Worm (Caenorhabditis elegans) whole organism, L2 larva: ENCODE data around the gene F12F6.1.

ENCODE experiments used
- C34F6.9 ChIP-seq: fragments of 150-350 bp; optimal IDR thresholded peaks from 2 replicates; lab custom pipeline; 2014; ENCODE audit warnings: missing biosample characterization, missing genetic modification characterization
- F13H6.1 ChIP-seq: sonication (generic microtip); optimal IDR thresholded peaks from 2 replicates; lab custom pipeline; 2016; ENCODE audit warnings: missing genetic modification characterization, missing compliant biosample characterization
- R02D3.7 ChIP-seq: fragments of 150-350 bp; optimal IDR thresholded peaks from 2 replicates; lab custom pipeline; 2014; ENCODE audit warnings: missing biosample characterization, missing genetic modification characterization
- Y55F3AM.14 ChIP-seq: fragments of 200-800 bp; sonication (Bioruptor generic); optimal IDR thresholded peaks from 2 replicates; lab custom pipeline; 2018; ENCODE audit warnings: mild to moderate bottlenecking, missing genetic modification characterization, missing compliant biosample characterization
- ZK546.5 ChIP-seq: sonication (generic microtip); optimal IDR thresholded peaks from 2 replicates; lab custom pipeline; 2017; ENCODE audit warnings: missing biosample characterization, missing genetic modification characterization
- alr-1 ChIP-seq: fragments of 150-350 bp; optimal IDR thresholded peaks from 2 replicates; lab custom pipeline; 2014; ENCODE audit warnings: missing biosample characterization, missing genetic modification characterization
- aly-2 ChIP-seq: fragments of 150-350 bp; optimal IDR thresholded peaks from 2 replicates; lab custom pipeline; 2014; ENCODE audit warnings: missing biosample characterization, missing genetic modification characterization
- ama-1 ChIP-seq: fragments of 150-350 bp; optimal IDR thresholded peaks from 2 replicates; lab custom pipeline; 2018; ENCODE audit warnings: inconsistent platforms
- blmp-1 ChIP-seq: sonication (generic microtip); optimal IDR thresholded peaks from 2 replicates; lab custom pipeline; 2017; ENCODE audit warnings: missing genetic modification characterization, mild to moderate bottlenecking, missing compliant biosample characterization, antibody characterized with exemption, moderate library complexity; ENCODE audit not compliant: insufficient read depth
- ceh-16 ChIP-seq: fragments of 150-350 bp; optimal IDR thresholded peaks from 2 replicates; lab custom pipeline; 2014; ENCODE audit warnings: missing biosample characterization, missing genetic modification characterization
- ceh-82 ChIP-seq: fragments of 150-350 bp; optimal IDR thresholded peaks from 2 replicates; lab custom pipeline; 2014; ENCODE audit warnings: missing biosample characterization, missing genetic modification characterization
- crh-2 ChIP-seq: sonication (generic microtip); optimal IDR thresholded peaks from 2 replicates; lab custom pipeline; 2017; ENCODE audit warnings: missing biosample characterization, missing genetic modification characterization
- dmd-4 ChIP-seq: sonication (generic microtip); optimal IDR thresholded peaks from 2 replicates; lab custom pipeline; 2017; ENCODE audit warnings: missing biosample characterization, missing genetic modification characterization
- elt-1 ChIP-seq: fragments of 150-350 bp; optimal IDR thresholded peaks from 2 replicates; lab custom pipeline; 2014; ENCODE audit warnings: missing biosample characterization, missing genetic modification characterization
- elt-3 ChIP-seq: sonication (generic microtip); optimal IDR thresholded peaks from 2 replicates; lab custom pipeline; 2017; ENCODE audit warnings: missing biosample characterization, missing genetic modification characterization
- fos-1 ChIP-seq: fragments of 150-350 bp; optimal IDR thresholded peaks from 2 replicates; lab custom pipeline; 2014; ENCODE audit warnings: missing biosample characterization, missing genetic modification characterization
- gmeb-1 ChIP-seq: fragments of 150-350 bp; optimal IDR thresholded peaks from 2 replicates; lab custom pipeline; 2014; ENCODE audit warnings: missing biosample characterization, missing genetic modification characterization
- lin-11 ChIP-seq: fragments of 150-350 bp; sonication (generic microtip); optimal IDR thresholded peaks from 2 replicates; lab custom pipeline; 2014; ENCODE audit warnings: missing biosample characterization, missing genetic modification characterization, inconsistent platforms, mixed read lengths
- lin-13 ChIP-seq: fragments of 150-350 bp; optimal IDR thresholded peaks from 2 replicates; lab custom pipeline; 2014; ENCODE audit warnings: missing biosample characterization, missing genetic modification reagents, missing genetic modification characterization
- lsy-2 ChIP-seq, 2 experiments: fragments of 150-350 bp in 1 of 2; sonication (generic microtip) in 1 of 2; optimal IDR thresholded peaks; 2 replicates each; lab custom pipeline; 2014 to 2017; ENCODE audit warnings: missing biosample characterization in 2 of 2, missing genetic modification characterization in 2 of 2
- mbf-1 ChIP-seq: sonication (generic microtip); optimal IDR thresholded peaks from 2 replicates; lab custom pipeline; 2017; ENCODE audit warnings: missing biosample characterization, missing genetic modification characterization
- mdl-1 ChIP-seq, 2 experiments: fragments of 150-350 bp in 1 of 2; sonication (generic microtip) in 1 of 2; optimal IDR thresholded peaks; 2 replicates each; lab custom pipeline; 2017; ENCODE audit warnings: missing biosample characterization in 2 of 2, missing genetic modification characterization in 2 of 2
- nhr-10 ChIP-seq: sonication (generic microtip); optimal IDR thresholded peaks from 2 replicates; lab custom pipeline; 2017; ENCODE audit warnings: missing biosample characterization, missing genetic modification characterization
- nhr-12 ChIP-seq: fragments of 150-350 bp; optimal IDR thresholded peaks from 2 replicates; lab custom pipeline; 2014; ENCODE audit warnings: missing biosample characterization, missing genetic modification characterization
- nhr-129 ChIP-seq: fragments of 150-350 bp; optimal IDR thresholded peaks from 2 replicates; lab custom pipeline; 2014; ENCODE audit warnings: missing biosample characterization, missing genetic modification characterization
- nhr-21 ChIP-seq: fragments of 150-350 bp; optimal IDR thresholded peaks from 2 replicates; lab custom pipeline; 2014; ENCODE audit warnings: missing biosample characterization, missing genetic modification characterization
- nhr-23 ChIP-seq: fragments of 150-350 bp; optimal IDR thresholded peaks from 2 replicates; lab custom pipeline; 2014; ENCODE audit warnings: missing biosample characterization, missing genetic modification reagents, missing genetic modification characterization
- nhr-237 ChIP-seq: fragments of 150-350 bp; optimal IDR thresholded peaks from 2 replicates; lab custom pipeline; 2014; ENCODE audit warnings: missing biosample characterization, missing genetic modification characterization
- nhr-25 ChIP-seq: fragments of 150-350 bp; sonication (generic microtip); optimal IDR thresholded peaks from 3 replicates; lab custom pipeline; 2014; ENCODE audit warnings: missing biosample characterization, missing genetic modification characterization
- nhr-6 ChIP-seq: fragments of 150-350 bp; optimal IDR thresholded peaks from 2 replicates; lab custom pipeline; 2014; ENCODE audit warnings: missing biosample characterization, missing genetic modification characterization
- peb-1 ChIP-seq: fragments of 150-350 bp; optimal IDR thresholded peaks from 2 replicates; lab custom pipeline; 2014; ENCODE audit warnings: missing biosample characterization, missing genetic modification characterization
- sem-4 ChIP-seq: fragments of 150-350 bp; optimal IDR thresholded peaks from 2 replicates; lab custom pipeline; 2014; ENCODE audit warnings: missing biosample characterization, missing genetic modification reagents, missing genetic modification characterization
- skn-1 ChIP-seq: sonication (generic microtip); optimal IDR thresholded peaks from 2 replicates; lab custom pipeline; 2017; ENCODE audit warnings: missing biosample characterization, missing genetic modification characterization
- sma-3 ChIP-seq: sonication (generic microtip); optimal IDR thresholded peaks from 2 replicates; lab custom pipeline; 2016; ENCODE audit warnings: missing genetic modification reagents, missing genetic modification characterization, missing compliant biosample characterization
- sma-9 ChIP-seq, 2 experiments: fragments of 150-350 bp in 1 of 2; sonication (generic microtip) in 1 of 2; optimal IDR thresholded peaks; 2 replicates each; lab custom pipeline; 2014 to 2016; ENCODE audit warnings: missing genetic modification characterization in 2 of 2, mild to moderate bottlenecking in 1 of 2, missing biosample characterization in 1 of 2, missing compliant biosample characterization in 1 of 2, missing genetic modification reagents in 1 of 2, moderate library complexity in 1 of 2
- snpc-4 ChIP-seq: fragments of 150-350 bp; optimal IDR thresholded peaks from 2 replicates; lab custom pipeline; 2014; ENCODE audit warnings: missing biosample characterization, missing genetic modification characterization
- unc-39 ChIP-seq: fragments of 150-350 bp; optimal IDR thresholded peaks from 2 replicates; lab custom pipeline; 2014; ENCODE audit warnings: missing biosample characterization, missing genetic modification characterization
- unc-55 ChIP-seq: fragments of 150-350 bp; sonication (generic microtip); optimal IDR thresholded peaks from 3 replicates; lab custom pipeline; 2014; ENCODE audit warnings: missing biosample characterization, missing genetic modification reagents, missing genetic modification characterization
- unc-62 ChIP-seq: fragments of 150-350 bp; optimal IDR thresholded peaks from 2 replicates; lab custom pipeline; 2014; ENCODE audit warnings: missing biosample characterization, missing genetic modification reagents, missing genetic modification characterization
- zag-1 ChIP-seq: fragments of 150-350 bp; optimal IDR thresholded peaks from 2 replicates; lab custom pipeline; 2014; ENCODE audit warnings: missing biosample characterization, missing genetic modification characterization
- ztf-11 ChIP-seq: sonication (generic microtip); optimal IDR thresholded peaks from 2 replicates; lab custom pipeline; 2017; ENCODE audit warnings: missing biosample characterization, missing genetic modification characterization
- ztf-4 ChIP-seq: fragments of 150-350 bp; optimal IDR thresholded peaks from 2 replicates; lab custom pipeline; 2014; ENCODE audit warnings: missing biosample characterization, missing genetic modification characterization

The F12F6.1 gene

DNA sequence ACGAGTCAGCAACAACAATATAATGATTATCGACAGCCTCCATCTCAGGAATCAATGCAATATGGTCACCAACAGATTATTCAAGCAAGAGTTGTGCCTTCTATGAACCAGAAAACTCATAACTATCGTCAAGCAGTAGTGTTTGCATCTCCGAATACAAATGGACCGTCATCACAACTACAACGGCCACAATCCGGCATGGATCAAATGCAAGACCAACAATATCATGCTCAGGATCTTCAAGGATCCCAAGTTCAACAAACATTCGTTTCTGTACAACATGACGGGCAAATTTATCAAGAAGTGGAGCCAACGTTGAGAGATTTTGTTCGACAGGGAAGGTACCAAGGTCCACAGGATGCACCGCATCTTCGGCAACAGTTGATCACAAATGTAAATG, 13.3 kb downstream of the F12F6.1 start:
- TF ChIP-seq nhr-129 (tag; lab: Kevin White, UChicago) (no peak), ZK546.5 (tag; lab: Kevin White, UChicago) (no peak), nhr-6 (tag; lab: Kevin White, UChicago) (no peak), mdl-1 (tag; optimal IDR thresholded peaks at IDR 0.05; lab: Kevin White, UChicago) (no peak), gmeb-1 (tag; lab: Kevin White, UChicago) (no peak), sem-4 (tag; lab: Kevin White, UChicago) (no peak), nhr-10 (tag; lab: Kevin White, UChicago) (no peak), dmd-4 (no peak), ceh-16 (tag; lab: Kevin White, UChicago) (no peak), alr-1 (tag; lab: Kevin White, UChicago) (no peak), sma-3 (GFP tag; lab: Kevin White, UChicago) (no peak), snpc-4 (tag; lab: Kevin White, UChicago) (no peak), nhr-12 (no peak), elt-3 (tag; lab: Kevin White, UChicago) (no peak), sma-9 (GFP tag; optimal IDR thresholded peaks at IDR 0.05; lab: Kevin White, UChicago) (no peak), sma-9 (tag; optimal IDR thresholded peaks at IDR 0.05; lab: Kevin White, UChicago) (no peak), F13H6.1 (tag; lab: Kevin White, UChicago) (no peak), peb-1 (tag; lab: Kevin White, UChicago) (no peak), fos-1 (no peak)

DNA sequence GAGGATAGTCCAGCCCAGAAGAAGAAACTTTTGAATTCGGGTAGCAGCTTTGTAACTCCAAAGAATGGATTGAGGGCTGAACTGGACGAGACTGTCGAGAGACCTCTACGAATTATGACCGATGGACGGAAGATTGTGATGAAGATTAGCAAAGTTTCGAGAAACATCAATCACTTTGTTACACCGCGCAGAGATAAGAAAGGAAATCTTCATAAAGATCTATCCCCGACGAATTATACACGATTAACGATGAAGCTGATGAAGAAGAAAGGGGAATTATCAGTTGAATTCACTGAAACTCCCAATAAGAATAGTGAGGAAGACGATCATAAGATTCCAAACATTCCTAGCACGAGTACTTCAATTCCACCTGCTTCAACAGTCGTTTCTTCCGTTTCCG, 16.0 kb downstream of the F12F6.1 start:
- TF ChIP-seq ceh-16 (tag; lab: Kevin White, UChicago), result peak; percentile 7
- TF ChIP-seq nhr-6 (tag; lab: Kevin White, UChicago), result no peak
- peak; percentile 47 for TF ChIP-seq elt-1
- TF ChIP-seq ceh-82, result no peak
- no peak for TF ChIP-seq ztf-11 (tag; lab: Kevin White, UChicago)
- no peak for TF ChIP-seq blmp-1 (tag; lab: Kevin White, UChicago)
- TF ChIP-seq lsy-2 (tag; optimal IDR thresholded peaks at IDR 0.05; lab: Kevin White, UChicago), result no peak
- no peak for TF ChIP-seq lin-13 (GFP tag; lab: Kevin White, UChicago)
- no peak for TF ChIP-seq crh-2 (tag; lab: Kevin White, UChicago)

DNA sequence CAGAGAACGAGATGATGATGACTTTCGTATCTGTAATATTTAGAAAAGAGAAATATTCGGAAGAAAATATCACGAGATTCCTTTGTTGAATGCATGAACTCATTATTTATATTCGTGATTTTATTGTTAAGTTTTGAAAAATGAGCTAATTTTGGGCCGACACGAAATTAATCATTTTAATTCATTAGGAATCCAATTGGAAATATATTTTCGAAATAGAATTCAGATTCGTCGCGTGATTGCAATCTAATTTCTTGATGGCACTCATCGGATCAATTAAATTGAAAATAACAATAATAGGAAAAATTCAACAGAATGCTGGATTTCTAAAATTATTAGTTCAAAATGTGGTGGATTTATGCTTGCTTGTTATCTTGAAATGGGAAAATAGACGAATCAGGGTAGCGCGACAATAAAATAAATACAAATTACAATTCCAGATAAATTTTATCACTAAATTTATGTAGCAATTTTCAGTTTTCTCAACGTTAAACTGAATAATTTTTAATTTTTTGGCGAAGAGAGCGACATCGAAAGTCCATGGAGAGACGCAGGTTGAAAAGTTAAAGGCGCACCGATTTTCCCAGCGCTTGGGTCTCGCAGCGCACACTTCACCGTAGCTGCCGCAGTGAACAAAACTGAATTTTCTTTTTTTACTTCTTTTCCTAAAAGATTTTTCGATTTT, 18.1 kb downstream of the F12F6.1 start:
- no peak for TF ChIP-seq elt-1
- TF ChIP-seq nhr-23, result no peak
- TF ChIP-seq nhr-129 (tag; lab: Kevin White, UChicago), result peak; percentile 63
- peak; percentile 57 to 94 for TF ChIP-seq lsy-2 (tag; optimal IDR thresholded peaks at IDR 0.05; lab: Kevin White, UChicago)
- TF ChIP-seq Y55F3AM.14, result peak; percentile 21
- no peak for TF ChIP-seq elt-3 (tag; lab: Kevin White, UChicago)
- peak; percentile 40 for TF ChIP-seq F13H6.1 (tag; lab: Kevin White, UChicago)
- TF ChIP-seq unc-55, result peak; percentile 92
- no peak for TF ChIP-seq peb-1 (tag; lab: Kevin White, UChicago)
- TF ChIP-seq lin-11 (tag; lab: Kevin White, UChicago), result peak; percentile 81
- peak; percentile 32 for TF ChIP-seq ztf-4
- TF ChIP-seq unc-62 (GFP tag; lab: Kevin White, UChicago), result no peak
- TF ChIP-seq nhr-6 (tag; lab: Kevin White, UChicago), result no peak
- peak; percentile 46 for TF ChIP-seq sma-3 (GFP tag; lab: Kevin White, UChicago)
- TF ChIP-seq blmp-1 (tag; lab: Kevin White, UChicago), result peak; percentile 26
- no peak for TF ChIP-seq unc-39
- TF ChIP-seq C34F6.9, result peak; percentile 79
- peak; percentile 50 for TF ChIP-seq nhr-25 (tag; lab: Kevin White, UChicago)
- peak; percentile 26 for TF ChIP-seq ZK546.5 (tag; lab: Kevin White, UChicago)
- peak; percentile 51 for TF ChIP-seq sma-9 (GFP tag; optimal IDR thresholded peaks at IDR 0.05; lab: Kevin White, UChicago)
- no peak for TF ChIP-seq sma-9 (tag; optimal IDR thresholded peaks at IDR 0.05; lab: Kevin White, UChicago)
- no peak for TF ChIP-seq alr-1 (tag; lab: Kevin White, UChicago)
- TF ChIP-seq lin-13 (GFP tag; lab: Kevin White, UChicago), result peak; percentile 65
- peak; percentile 23 for TF ChIP-seq fos-1
- no peak for TF ChIP-seq aly-2 (tag; lab: Kevin White, UChicago)
- TF ChIP-seq R02D3.7, result no peak
- TF ChIP-seq zag-1 (tag; lab: Kevin White, UChicago), result no peak
- peak; percentile 49 for TF ChIP-seq skn-1 (tag; lab: Kevin White, UChicago)
- peak; percentile 57 for TF ChIP-seq crh-2 (tag; lab: Kevin White, UChicago)
- TF ChIP-seq dmd-4, result no peak
- no peak for TF ChIP-seq nhr-12
- no peak for TF ChIP-seq mbf-1 (tag; lab: Kevin White, UChicago)
- TF ChIP-seq gmeb-1 (tag; lab: Kevin White, UChicago), result peak; percentile 75
- TF ChIP-seq nhr-237, result no peak
- TF ChIP-seq ama-1 (lab: Kevin White, UChicago), result peak; percentile 39
- peak; percentile 4 for TF ChIP-seq nhr-21
